Worm (Caenorhabditis elegans) whole organism, mixed stage, embryonic: ENCODE data around the gene cpna-1.

Experiments
- M03D4.4 ChIP-seq: sonication (generic microtip); optimal IDR thresholded peaks from 2 replicates; lab custom pipeline; 2017; ENCODE audit warnings: mild to moderate bottlenecking, missing genetic modification characterization, missing compliant biosample characterization
- bed-3 ChIP-seq: fragments of 200-800 bp; sonication (Bioruptor generic); optimal IDR thresholded peaks from 3 replicates; lab custom pipeline; 2018; ENCODE audit warnings: mild to moderate bottlenecking, missing genetic modification characterization, moderate library complexity, missing compliant biosample characterization
- blmp-1 ChIP-seq: fragments of 150-350 bp; optimal IDR thresholded peaks from 2 replicates; lab custom pipeline; 2014; ENCODE audit warnings: missing biosample characterization, missing genetic modification characterization
- ceh-39 ChIP-seq: fragments of 150-350 bp; optimal IDR thresholded peaks from 2 replicates; lab custom pipeline; 2014; ENCODE audit warnings: missing biosample characterization, missing genetic modification characterization
- ceh-43 ChIP-seq: fragments of 200-800 bp; sonication (Bioruptor generic); optimal IDR thresholded peaks from 2 replicates; lab custom pipeline; 2018; ENCODE audit warnings: mild to moderate bottlenecking, missing genetic modification characterization, moderate library complexity, missing compliant biosample characterization
- ceh-83 ChIP-seq: fragments of 200-800 bp; sonication (Bioruptor generic); optimal IDR thresholded peaks from 2 replicates; lab custom pipeline; 2018; ENCODE audit warnings: mild to moderate bottlenecking, missing genetic modification characterization, missing compliant biosample characterization
- ces-1 ChIP-seq: fragments of 150-350 bp; optimal IDR thresholded peaks from 2 replicates; lab custom pipeline; 2014; ENCODE audit warnings: missing biosample characterization, missing genetic modification reagents, missing genetic modification characterization
- cnd-1 ChIP-seq: fragments of 200-800 bp; sonication (Bioruptor generic); optimal IDR thresholded peaks from 2 replicates; lab custom pipeline; 2018; ENCODE audit warnings: mild to moderate bottlenecking, missing genetic modification characterization, missing compliant biosample characterization
- drap-1 ChIP-seq: fragments of 200-800 bp; sonication (Bioruptor generic); optimal IDR thresholded peaks from 3 replicates; lab custom pipeline; 2018; ENCODE audit warnings: mild to moderate bottlenecking, missing genetic modification characterization, missing compliant biosample characterization
- elt-1 ChIP-seq: sonication (generic microtip); optimal IDR thresholded peaks from 2 replicates; lab custom pipeline; 2017; ENCODE audit warnings: missing genetic modification characterization, mild to moderate bottlenecking, missing compliant biosample characterization, antibody characterized with exemption, moderate library complexity, borderline replicate concordance; ENCODE audit not compliant: insufficient read depth
- elt-3 ChIP-seq: fragments of 150-350 bp; optimal IDR thresholded peaks from 2 replicates; lab custom pipeline; 2014; ENCODE audit warnings: missing biosample characterization, missing genetic modification characterization
- flh-1 ChIP-seq: fragments of 200-800 bp; sonication (Bioruptor generic); optimal IDR thresholded peaks from 2 replicates; lab custom pipeline; 2018; ENCODE audit warnings: mild to moderate bottlenecking, missing genetic modification characterization, moderate library complexity, missing compliant biosample characterization
- ham-2 ChIP-seq: fragments of 200-800 bp; sonication (Bioruptor generic); optimal IDR thresholded peaks from 2 replicates; lab custom pipeline; 2018; ENCODE audit warnings: mild to moderate bottlenecking, missing genetic modification characterization, missing compliant biosample characterization
- hlh-1 ChIP-seq: fragments of 150-350 bp; optimal IDR thresholded peaks from 2 replicates; lab custom pipeline; 2014; ENCODE audit warnings: missing biosample characterization, missing genetic modification reagents, missing genetic modification characterization
- lin-13 ChIP-seq: fragments of 150-350 bp; optimal IDR thresholded peaks from 2 replicates; lab custom pipeline; 2014; ENCODE audit warnings: missing biosample characterization, missing genetic modification characterization
- lin-32 ChIP-seq: fragments of 200-800 bp; sonication (Bioruptor generic); optimal IDR thresholded peaks from 2 replicates; lab custom pipeline; 2018; ENCODE audit warnings: mild to moderate bottlenecking, missing genetic modification characterization, missing compliant biosample characterization
- lsy-2 ChIP-seq: fragments of 150-350 bp; optimal IDR thresholded peaks from 2 replicates; lab custom pipeline; 2014; ENCODE audit warnings: missing biosample characterization, missing genetic modification characterization
- mab-5 ChIP-seq: fragments of 150-350 bp; optimal IDR thresholded peaks from 2 replicates; lab custom pipeline; 2014; ENCODE audit warnings: missing biosample characterization, missing genetic modification characterization
- mep-1 ChIP-seq: fragments of 150-350 bp; optimal IDR thresholded peaks from 2 replicates; lab custom pipeline; 2017; ENCODE audit warnings: missing biosample characterization, missing genetic modification reagents, missing genetic modification characterization, inconsistent platforms
- mls-2 ChIP-seq: sonication (generic microtip); optimal IDR thresholded peaks from 2 replicates; lab custom pipeline; 2016; ENCODE audit warnings: mild to moderate bottlenecking, missing genetic modification characterization, moderate library complexity, missing compliant biosample characterization
- nhr-12 ChIP-seq: fragments of 150-350 bp; optimal IDR thresholded peaks from 2 replicates; lab custom pipeline; 2014; ENCODE audit warnings: missing biosample characterization, missing genetic modification characterization
- nhr-2 ChIP-seq: fragments of 150-350 bp; optimal IDR thresholded peaks from 2 replicates; lab custom pipeline; 2014; ENCODE audit warnings: missing biosample characterization, missing genetic modification characterization
- nhr-237 ChIP-seq: fragments of 150-350 bp; optimal IDR thresholded peaks from 2 replicates; lab custom pipeline; 2014; ENCODE audit warnings: missing biosample characterization, missing genetic modification characterization
- nhr-28 ChIP-seq: fragments of 150-350 bp; optimal IDR thresholded peaks from 2 replicates; lab custom pipeline; 2014; ENCODE audit warnings: missing biosample characterization, missing genetic modification characterization
- nhr-76 ChIP-seq: sonication (generic microtip); optimal IDR thresholded peaks from 2 replicates; lab custom pipeline; 2017; ENCODE audit warnings: missing biosample characterization, missing genetic modification characterization
- pha-4 ChIP-seq: fragments of 150-350 bp; optimal IDR thresholded peaks from 2 replicates; lab custom pipeline; 2018; ENCODE audit warnings: missing biosample characterization, missing genetic modification reagents, missing genetic modification characterization
- sem-2 ChIP-seq: fragments of 200-800 bp; sonication (Bioruptor generic); optimal IDR thresholded peaks from 2 replicates; lab custom pipeline; 2018; ENCODE audit warnings: mild to moderate bottlenecking, missing genetic modification characterization, missing compliant biosample characterization
- snpc-4 ChIP-seq: fragments of 150-350 bp; optimal IDR thresholded peaks from 2 replicates; lab custom pipeline; 2014; ENCODE audit warnings: missing biosample characterization, missing genetic modification characterization
- sptf-1 ChIP-seq: sonication (generic microtip); optimal IDR thresholded peaks from 2 replicates; lab custom pipeline; 2017; ENCODE audit warnings: mild to moderate bottlenecking, missing genetic modification characterization, moderate library complexity, missing compliant biosample characterization
- tbx-8 ChIP-seq: fragments of 200-800 bp; sonication (Bioruptor generic); optimal IDR thresholded peaks from 2 replicates; lab custom pipeline; 2018; ENCODE audit warnings: mild to moderate bottlenecking, missing genetic modification characterization, moderate library complexity, missing compliant biosample characterization
- unc-120 ChIP-seq: sonication (generic microtip); optimal IDR thresholded peaks from 2 replicates; lab custom pipeline; 2017; ENCODE audit warnings: missing genetic modification characterization, missing compliant biosample characterization; ENCODE audit not compliant: poor library complexity, severe bottlenecking
- unc-39 ChIP-seq: fragments of 150-350 bp; optimal IDR thresholded peaks from 2 replicates; lab custom pipeline; 2014; ENCODE audit warnings: missing biosample characterization, missing genetic modification characterization
- zip-8 ChIP-seq: fragments of 150-350 bp; optimal IDR thresholded peaks from 2 replicates; lab custom pipeline; 2014; ENCODE audit warnings: missing biosample characterization, missing genetic modification characterization
- ztf-11 ChIP-seq: fragments of 150-350 bp; optimal IDR thresholded peaks from 2 replicates; lab custom pipeline; 2014; ENCODE audit warnings: missing biosample characterization, missing genetic modification characterization

Gene cpna-1

ce11 chrII:4238963-4239362 is 52.5 kb downstream of the cpna-1 start:
- TF ChIP-seq ceh-43, result no peak
- no peak for TF ChIP-seq unc-120
- no peak for TF ChIP-seq nhr-2 (tag; lab: Kevin White, UChicago)
- TF ChIP-seq ceh-83 (GFP tag; lab: Kevin White, UChicago), result no peak
- TF ChIP-seq blmp-1 (tag; lab: Kevin White, UChicago), result no peak
- TF ChIP-seq elt-3, result no peak
- TF ChIP-seq ham-2, result no peak
- no peak for TF ChIP-seq drap-1 (GFP tag; lab: Kevin White, UChicago)
- no peak for TF ChIP-seq nhr-237 (tag; lab: Kevin White, UChicago)
- no peak for TF ChIP-seq pha-4 (tag; lab: Kevin White, UChicago)
- no peak for TF ChIP-seq mab-5 (tag; lab: Kevin White, UChicago)
- no peak for TF ChIP-seq elt-1 (tag; lab: Kevin White, UChicago)
- TF ChIP-seq bed-3 (GFP tag; lab: Kevin White, UChicago), result no peak
- TF ChIP-seq tbx-8 (GFP tag; lab: Kevin White, UChicago), result no peak
- TF ChIP-seq ztf-11, result no peak
- TF ChIP-seq mep-1 (tag; lab: Kevin White, UChicago), result no peak
- no peak for TF ChIP-seq nhr-28 (tag; lab: Kevin White, UChicago)

ce11 chrII:4244959-4245358 is 58.5 kb downstream of the cpna-1 start:
- no peak for TF ChIP-seq sptf-1 (tag; lab: Kevin White, UChicago)
- no peak for TF ChIP-seq blmp-1 (tag; lab: Kevin White, UChicago)
- TF ChIP-seq nhr-76 (tag; lab: Kevin White, UChicago), result no peak
- no peak for TF ChIP-seq cnd-1
- TF ChIP-seq elt-1 (tag; lab: Kevin White, UChicago), result no peak
- no peak for TF ChIP-seq nhr-2 (tag; lab: Kevin White, UChicago)
- no peak for TF ChIP-seq elt-3
- no peak for TF ChIP-seq nhr-12 (tag; lab: Kevin White, UChicago)
- no peak for TF ChIP-seq lin-13 (tag; lab: Kevin White, UChicago)
- TF ChIP-seq lsy-2, result no peak
- no peak for TF ChIP-seq mab-5 (tag; lab: Kevin White, UChicago)
- TF ChIP-seq snpc-4 (tag; lab: Kevin White, UChicago), result no peak
- TF ChIP-seq drap-1 (GFP tag; lab: Kevin White, UChicago), result no peak
- TF ChIP-seq ztf-11, result no peak
- TF ChIP-seq unc-120, result no peak

ce11 chrII:4246897-4247296 is 60.4 kb downstream of the cpna-1 start, which contains the start of gene gpa-11:
Gene gpa-11 (plus strand): TSS chrII:4247197.
- TF ChIP-seq nhr-12 (tag; lab: Kevin White, UChicago) (no peak), nhr-28 (tag; lab: Kevin White, UChicago) (no peak), ztf-11 (no peak), ham-2 (no peak), unc-39 (no peak), drap-1 (GFP tag; lab: Kevin White, UChicago) (no peak), lsy-2 (no peak), pha-4 (tag; lab: Kevin White, UChicago) (no peak), sptf-1 (tag; lab: Kevin White, UChicago) (no peak), lin-13 (tag; lab: Kevin White, UChicago) (no peak), hlh-1 (tag; lab: Kevin White, UChicago) (no peak), mls-2 (tag; lab: Kevin White, UChicago) (no peak), mab-5 (tag; lab: Kevin White, UChicago) (no peak)

DNA sequence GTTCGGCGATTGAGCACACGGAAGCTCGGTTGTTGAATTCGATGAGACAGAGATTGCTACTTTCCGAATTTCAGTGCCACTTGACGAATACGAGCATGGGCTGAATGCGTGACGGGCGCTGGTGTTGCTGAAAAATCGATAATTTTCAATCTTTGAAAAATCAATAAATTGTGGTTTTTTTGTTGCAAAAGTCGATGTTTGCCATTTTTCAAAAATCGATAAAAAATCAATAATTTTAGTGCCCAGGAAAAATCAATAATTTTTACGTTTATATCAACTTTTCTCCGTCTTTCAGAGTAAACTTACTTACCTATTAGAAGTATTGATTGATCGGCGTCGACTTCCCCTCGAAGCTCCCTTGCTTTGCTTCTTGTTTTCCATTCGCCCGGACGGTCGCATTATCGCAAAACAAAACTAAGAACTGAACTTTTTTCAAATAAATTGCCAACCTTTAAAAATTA is 70.1 kb downstream of the cpna-1 start, which contains the start of gene C16A11.7:
TSS of gene C16A11.7 (minus strand) at position 411 of the 461 bp plus-strand sequence.
- no peak for TF ChIP-seq ceh-83 (GFP tag; lab: Kevin White, UChicago)
- TF ChIP-seq ces-1 (GFP tag; lab: Kevin White, UChicago), result no peak
- TF ChIP-seq sptf-1 (tag; lab: Kevin White, UChicago), result no peak
- no peak for TF ChIP-seq lsy-2
- no peak for TF ChIP-seq flh-1 (GFP tag; lab: Kevin White, UChicago)
- no peak for TF ChIP-seq ztf-11
- no peak for TF ChIP-seq elt-1 (tag; lab: Kevin White, UChicago)
- TF ChIP-seq unc-120, result no peak
- TF ChIP-seq bed-3 (GFP tag; lab: Kevin White, UChicago), result no peak
- no peak for TF ChIP-seq sem-2 (GFP tag; lab: Kevin White, UChicago)
- no peak for TF ChIP-seq zip-8
- no peak for TF ChIP-seq tbx-8 (GFP tag; lab: Kevin White, UChicago)
- TF ChIP-seq nhr-2 (tag; lab: Kevin White, UChicago), result no peak
- TF ChIP-seq lin-32 (GFP tag; lab: Kevin White, UChicago), result no peak
- TF ChIP-seq ceh-39, result no peak
- no peak for TF ChIP-seq hlh-1 (tag; lab: Kevin White, UChicago)
- TF ChIP-seq mep-1 (tag; lab: Kevin White, UChicago), result no peak
- TF ChIP-seq M03D4.4 (tag; lab: Kevin White, UChicago), result no peak
- TF ChIP-seq cnd-1, result no peak
- no peak for TF ChIP-seq ham-2
